Worm (Caenorhabditis elegans): Measurements from ENCODE around the gene F45D3.3.

The F45D3.3 gene

ce11 chrV:12528919-12529318 lies 21.3 kb downstream of the F45D3.3 start:
- TF ChIP-seq nhr-67 (tag; optimal IDR thresholded peaks at IDR 0.05) (no peak), R02D3.7 (tag; optimal IDR thresholded peaks at IDR 0.05) (peak; percentile 19), nhr-23 (tag; optimal IDR thresholded peaks at IDR 0.05) (peak; percentile 16), ztf-11 (tag; optimal IDR thresholded peaks at IDR 0.05) (no peak), sea-2 (GFP tag; optimal IDR thresholded peaks at IDR 0.05) (no peak), egl-27 (tag; optimal IDR thresholded peaks at IDR 0.05) (no peak), elt-3 (tag; optimal IDR thresholded peaks at IDR 0.05) (peak in 1 of 3 experiments; percentile 27), ztf-4 (tag; optimal IDR thresholded peaks at IDR 0.05) (no peak), fkh-2 (tag; optimal IDR thresholded peaks at IDR 0.05) (no peak), pqm-1 (tag; optimal IDR thresholded peaks at IDR 0.05) (peak; percentile 66), fos-1 (tag; optimal IDR thresholded peaks at IDR 0.05) (no peak), nhr-77 (tag; optimal IDR thresholded peaks at IDR 0.05) (no peak), nhr-28 (tag; optimal IDR thresholded peaks at IDR 0.05) (no peak), elt-1 (tag; optimal IDR thresholded peaks at IDR 0.05) (peak; percentile 57), elt-2 (tag; optimal IDR thresholded peaks at IDR 0.05) (peak; percentile 40), ceh-16 (tag; optimal IDR thresholded peaks at IDR 0.05) (no peak), ceh-9 (tag; optimal IDR thresholded peaks at IDR 0.05) (no peak), lsy-12 (tag; optimal IDR thresholded peaks at IDR 0.05) (no peak), eor-1 (tag; optimal IDR thresholded peaks at IDR 0.05) (no peak), unc-39 (tag; optimal IDR thresholded peaks at IDR 0.05) (no peak), nhr-237 (tag; optimal IDR thresholded peaks at IDR 0.05) (no peak), egl-5 (tag; optimal IDR thresholded peaks at IDR 0.05) (no peak), nhr-25 (tag; optimal IDR thresholded peaks at IDR 0.05) (peak; percentile 91), jun-1 (tag; optimal IDR thresholded peaks at IDR 0.05) (peak; percentile 44), zag-1 (tag; optimal IDR thresholded peaks at IDR 0.05) (no peak), nhr-76 (tag; optimal IDR thresholded peaks at IDR 0.05) (no peak), ama-1 (optimal IDR thresholded peaks at IDR 0.05) (no peak), nhr-12 (tag; optimal IDR thresholded peaks at IDR 0.05) (no peak), ceh-82 (tag; optimal IDR thresholded peaks at IDR 0.05) (no peak), tbx-2 (tag; optimal IDR thresholded peaks at IDR 0.05) (peak; percentile 8), unc-62 (GFP tag; optimal IDR thresholded peaks at IDR 0.05) (peak; percentile 84), fkh-10 (GFP tag; optimal IDR thresholded peaks at IDR 0.05) (no peak), skn-1 (tag; optimal IDR thresholded peaks at IDR 0.05) (no peak), mdl-1 (tag; optimal IDR thresholded peaks at IDR 0.05) (peak; percentile 42), snpc-4 (tag; optimal IDR thresholded peaks at IDR 0.05) (peak; percentile 30), aly-2 (tag; optimal IDR thresholded peaks at IDR 0.05) (no peak), mml-1 (tag; optimal IDR thresholded peaks at IDR 0.05) (no peak), hmg-11 (tag; optimal IDR thresholded peaks at IDR 0.05) (peak; percentile 48), nhr-43 (tag; optimal IDR thresholded peaks at IDR 0.05; ENCODE audit: poor library complexity, severe bottlenecking) (no peak), lin-15B (tag; optimal IDR thresholded peaks at IDR 0.05) (peak; percentile 12), ceh-28 (tag; optimal IDR thresholded peaks at IDR 0.05) (peak; percentile 15), ZK546.5 (tag; optimal IDR thresholded peaks at IDR 0.05) (no peak), lin-39 (tag; optimal IDR thresholded peaks at IDR 0.05) (peak; percentile 17), nhr-11 (tag; optimal IDR thresholded peaks at IDR 0.05) (no peak), nfya-1 (tag; optimal IDR thresholded peaks at IDR 0.05; ENCODE audit: insufficient read depth) (peak; percentile 82), daf-12 (tag; optimal IDR thresholded peaks at IDR 0.05) (peak; percentile 92), pha-4 (tag; optimal IDR thresholded peaks at IDR 0.05) (peak; percentile 35)

- TF ChIP-seq nhr-67 (tag; optimal IDR thresholded peaks at IDR 0.05) (no peak), fkh-10 (GFP tag; optimal IDR thresholded peaks at IDR 0.05) (no peak), egl-27 (tag; optimal IDR thresholded peaks at IDR 0.05) (no peak), ceh-16 (tag; optimal IDR thresholded peaks at IDR 0.05) (no peak), nhr-12 (tag; optimal IDR thresholded peaks at IDR 0.05) (no peak), ztf-11 (tag; optimal IDR thresholded peaks at IDR 0.05) (no peak), daf-12 (tag; optimal IDR thresholded peaks at IDR 0.05) (no peak), elt-3 (tag; optimal IDR thresholded peaks at IDR 0.05) (no peak), nhr-76 (tag; optimal IDR thresholded peaks at IDR 0.05) (no peak)
Measured at ce11 chrV:12526758-12527157, 23.4 kb downstream of the F45D3.3 start, which contains the start of gene F45D3.1. TSS of gene F45D3.1 (plus strand) at chrV:12527058.

All from whole organism, L3 larva.